Worm (Caenorhabditis elegans) whole organism, L4 larva: Measurements from ENCODE around the gene jnk-1.

Experiments used
- F10B5.3 ChIP-seq: sonication (generic microtip); optimal IDR thresholded peaks from 2 replicates; lab custom pipeline; 2016; ENCODE audit warnings: mild to moderate bottlenecking, missing genetic modification characterization, missing compliant biosample characterization
- F26F4.8 ChIP-seq: fragments of 200-800 bp; sonication (Bioruptor generic); conservative IDR thresholded peaks from 2 replicates; pipeline ENCODE4 v1.3.6; 2022; ENCODE audit warnings: missing genetic modification characterization, missing compliant biosample characterization
- R02D3.7 ChIP-seq: fragments of 150-350 bp; sonication (generic microtip); optimal IDR thresholded peaks from 3 replicates; lab custom pipeline; 2014; ENCODE audit warnings: missing biosample characterization, missing genetic modification characterization
- T26A8.4 ChIP-seq: fragments of 200-800 bp; sonication (Bioruptor generic); IDR thresholded peaks from 2 replicates; pipeline ENCODE4 v1.3.6; 2022; ENCODE audit warnings: missing genetic modification characterization, missing compliant biosample characterization
- Y48G9A.11 ChIP-seq: fragments of 200-800 bp; sonication (Bioruptor generic); IDR thresholded peaks from 2 replicates; pipeline ENCODE4 v1.3.6; 2022; ENCODE audit warnings: missing genetic modification reagents, missing genetic modification characterization, missing compliant biosample characterization
- Y5F2A.4 ChIP-seq: fragments of 200-800 bp; sonication (Bioruptor generic); optimal IDR thresholded peaks from 2 replicates; lab custom pipeline; 2018; ENCODE audit warnings: mild to moderate bottlenecking, missing genetic modification characterization, missing compliant biosample characterization
- Y75B8A.6 ChIP-seq: fragments of 200-800 bp; sonication (Bioruptor generic); IDR thresholded peaks from 2 replicates; pipeline ENCODE4 v1.3.6; 2022; ENCODE audit warnings: missing genetic modification reagents, missing genetic modification characterization, missing compliant biosample characterization
- aha-1 ChIP-seq: fragments of 150-350 bp; peaks from one replicate; lab custom pipeline; 2014; ENCODE audit warnings: missing biosample characterization, missing genetic modification characterization
- ceh-20 ChIP-seq: fragments of 200-800 bp; sonication (Bioruptor generic); IDR thresholded peaks from 2 replicates; pipeline ENCODE4 v1.3.6; 2022; ENCODE audit warnings: missing genetic modification reagents, missing genetic modification characterization, missing compliant biosample characterization
- ceh-32 ChIP-seq: sonication (generic microtip); optimal IDR thresholded peaks from 2 replicates; lab custom pipeline; 2016; ENCODE audit warnings: mild to moderate bottlenecking, missing genetic modification characterization, missing compliant biosample characterization; ENCODE audit not compliant: poor library complexity
- ceh-44 ChIP-seq: fragments of 200-800 bp; sonication (Bioruptor generic); IDR thresholded peaks from 2 replicates; pipeline ENCODE4 v1.3.6; 2022; ENCODE audit warnings: missing genetic modification reagents, missing genetic modification characterization, missing compliant biosample characterization
- daf-16 ChIP-seq, 3 experiments: sonication (generic microtip); optimal IDR thresholded peaks; 2 replicates each; lab custom pipeline; 2016 to 2017; ENCODE audit warnings: missing genetic modification characterization in 3 of 3, missing genetic modification reagents in 3 of 3, mild to moderate bottlenecking in 2 of 3, missing compliant biosample characterization in 2 of 3, missing biosample characterization in 1 of 3, moderate library complexity in 1 of 3
- daf-19 ChIP-seq: fragments of 200-800 bp; sonication (Bioruptor generic); conservative IDR thresholded peaks from 2 replicates; pipeline ENCODE4 v1.3.6; 2022; ENCODE audit warnings: missing genetic modification characterization, missing compliant biosample characterization
- dmd-6 ChIP-seq: fragments of 200-800 bp; sonication (Bioruptor generic); IDR thresholded peaks from 2 replicates; pipeline ENCODE4 v1.3.6; 2022; ENCODE audit warnings: missing genetic modification reagents, missing genetic modification characterization, missing compliant biosample characterization
- dmd-9 ChIP-seq: fragments of 200-800 bp; sonication (Bioruptor generic); IDR thresholded peaks from 2 replicates; pipeline ENCODE4 v1.3.6; 2022; ENCODE audit warnings: missing genetic modification reagents, missing genetic modification characterization, missing compliant biosample characterization
- dpl-1 ChIP-seq: fragments of 150-350 bp; optimal IDR thresholded peaks from 2 replicates; lab custom pipeline; 2014; ENCODE audit warnings: missing biosample characterization, missing genetic modification reagents, missing genetic modification characterization
- egl-27 ChIP-seq: sonication (generic microtip); optimal IDR thresholded peaks from 3 replicates; lab custom pipeline; 2017; ENCODE audit warnings: missing biosample characterization, missing genetic modification reagents, missing genetic modification characterization
- egl-43 ChIP-seq: fragments of 200-800 bp; sonication (Bioruptor generic); IDR thresholded peaks from 2 replicates; pipeline ENCODE4 v1.3.6; 2022; ENCODE audit warnings: missing genetic modification reagents, missing genetic modification characterization, missing compliant biosample characterization
- hif-1 ChIP-seq, 2 experiments: sonication (generic microtip); optimal IDR thresholded peaks; 2 replicates each; lab custom pipeline; 2016 to 2017; ENCODE audit warnings: missing compliant biosample characterization in 2 of 2, missing genetic modification characterization in 2 of 2, missing genetic modification reagents in 2 of 2, missing genotype in 2 of 2, mild to moderate bottlenecking in 1 of 2
- hmg-1.1 ChIP-seq: fragments of 200-800 bp; sonication (Bioruptor generic); IDR thresholded peaks from 2 replicates; pipeline ENCODE4 v1.3.6; 2022; ENCODE audit warnings: missing genetic modification reagents, missing genetic modification characterization, missing compliant biosample characterization
- lim-7 ChIP-seq: fragments of 200-800 bp; sonication (Bioruptor generic); IDR thresholded peaks from 2 replicates; pipeline ENCODE4 v1.3.6; 2022; ENCODE audit warnings: missing genetic modification characterization, missing compliant biosample characterization
- lin-1 ChIP-seq: fragments of 200-800 bp; sonication (Bioruptor generic); IDR thresholded peaks from 2 replicates; pipeline ENCODE4 v1.3.6; 2022; ENCODE audit warnings: missing genetic modification reagents, missing genetic modification characterization, missing compliant biosample characterization
- lin-29 ChIP-seq: fragments of 200-800 bp; sonication (Bioruptor generic); IDR thresholded peaks from 2 replicates; pipeline ENCODE4 v1.3.6; 2022; ENCODE audit warnings: missing genetic modification reagents, missing genetic modification characterization, missing compliant biosample characterization
- lin-38 ChIP-seq: fragments of 200-800 bp; sonication (Bioruptor generic); IDR thresholded peaks from 2 replicates; pipeline ENCODE4 v1.3.6; 2022; ENCODE audit warnings: missing genetic modification reagents, missing genetic modification characterization, missing compliant biosample characterization
- lin-39 ChIP-seq: fragments of 150-350 bp; optimal IDR thresholded peaks from 2 replicates; lab custom pipeline; 2014; ENCODE audit warnings: missing biosample characterization, missing genetic modification reagents, missing genetic modification characterization
- madf-5 ChIP-seq, 2 experiments: fragments of 200-800 bp; sonication (Bioruptor generic); IDR thresholded peaks; 2 replicates each; pipeline ENCODE4 v1.3.6; 2022; ENCODE audit warnings: missing compliant biosample characterization in 2 of 2, missing genetic modification characterization in 2 of 2
- mdl-1 ChIP-seq, 2 experiments: fragments of 150-350 bp in 1 of 2; sonication (generic microtip) in 1 of 2; optimal IDR thresholded peaks; 2 replicates each; lab custom pipeline; 2014 to 2017; ENCODE audit warnings: missing biosample characterization in 2 of 2, missing genetic modification characterization in 2 of 2
- mxl-2 ChIP-seq: fragments of 200-800 bp; sonication (Bioruptor generic); conservative IDR thresholded peaks from 2 replicates; pipeline ENCODE4 v1.3.6; 2022; ENCODE audit warnings: missing genetic modification reagents, missing genetic modification characterization, missing compliant biosample characterization
- mxl-3 ChIP-seq: fragments of 200-800 bp; sonication (Bioruptor generic); optimal IDR thresholded peaks from 2 replicates; lab custom pipeline; 2018; ENCODE audit warnings: mild to moderate bottlenecking, missing genetic modification characterization, missing compliant biosample characterization
- nhr-11 ChIP-seq: fragments of 150-350 bp; optimal IDR thresholded peaks from 2 replicates; lab custom pipeline; 2014; ENCODE audit warnings: missing biosample characterization, missing genetic modification characterization
- nhr-111 ChIP-seq: fragments of 200-800 bp; sonication (Bioruptor generic); optimal IDR thresholded peaks from 2 replicates; lab custom pipeline; 2018; ENCODE audit warnings: mild to moderate bottlenecking, missing genetic modification characterization, missing compliant biosample characterization
- nhr-237 ChIP-seq: sonication (generic microtip); optimal IDR thresholded peaks from 2 replicates; lab custom pipeline; 2017; ENCODE audit warnings: missing biosample characterization, missing genetic modification characterization
- nhr-28 ChIP-seq: fragments of 150-350 bp; optimal IDR thresholded peaks from 2 replicates; lab custom pipeline; 2014; ENCODE audit warnings: missing biosample characterization, missing genetic modification characterization
- nhr-41 ChIP-seq: fragments of 200-800 bp; sonication (Bioruptor generic); IDR thresholded peaks from 2 replicates; pipeline ENCODE4 v1.3.6; 2022; ENCODE audit warnings: missing genetic modification reagents, missing genetic modification characterization, missing compliant biosample characterization
- nhr-42 ChIP-seq: fragments of 200-800 bp; sonication (Bioruptor generic); IDR thresholded peaks from 2 replicates; pipeline ENCODE4 v1.3.6; 2022; ENCODE audit warnings: missing genetic modification characterization, missing compliant biosample characterization
- nhr-76 ChIP-seq: fragments of 150-350 bp; optimal IDR thresholded peaks from 2 replicates; lab custom pipeline; 2014; ENCODE audit warnings: missing biosample characterization, missing genetic modification characterization
- pha-4 ChIP-seq, 2 experiments: fragments of 150-350 bp in 1 of 2; fragments of 200-800 bp in 1 of 2; sonication (Bioruptor generic) in 1 of 2; IDR thresholded peaks in 1 of 2; optimal IDR thresholded peaks in 1 of 2; 2 replicates each; pipeline versions ENCODE4 v1.3.6 to Lab custom; 2014 to 2022; ENCODE audit warnings: missing genetic modification characterization in 2 of 2, missing genetic modification reagents in 2 of 2, missing biosample characterization in 1 of 2, missing compliant biosample characterization in 1 of 2
- php-3 ChIP-seq: fragments of 200-800 bp; sonication (Bioruptor generic); IDR thresholded peaks from 2 replicates; pipeline ENCODE4 v1.3.6; 2022; ENCODE audit warnings: missing genetic modification reagents, missing genetic modification characterization, missing compliant biosample characterization
- pqm-1 ChIP-seq: sonication (generic microtip); optimal IDR thresholded peaks from 2 replicates; lab custom pipeline; 2017; ENCODE audit warnings: missing biosample characterization, missing genetic modification characterization
- rbr-2 ChIP-seq: sonication (generic microtip); optimal IDR thresholded peaks from 2 replicates; lab custom pipeline; 2016; ENCODE audit warnings: missing genotype, missing genetic modification characterization, missing compliant biosample characterization
- saeg-2 ChIP-seq: fragments of 200-800 bp; sonication (Bioruptor generic); IDR thresholded peaks from 2 replicates; pipeline ENCODE4 v1.3.6; 2022; ENCODE audit warnings: missing genetic modification reagents, missing genetic modification characterization, missing compliant biosample characterization
- spr-3 ChIP-seq: fragments of 200-800 bp; sonication (Bioruptor generic); optimal IDR thresholded peaks from 2 replicates; lab custom pipeline; 2018; ENCODE audit warnings: mild to moderate bottlenecking, missing genetic modification characterization, missing compliant biosample characterization
- tra-1 ChIP-seq: fragments of 200-800 bp; sonication (Bioruptor generic); IDR thresholded peaks from 2 replicates; pipeline ENCODE4 v1.3.6; 2022; ENCODE audit warnings: missing genetic modification reagents, missing genetic modification characterization, missing compliant biosample characterization
- zag-1 ChIP-seq: fragments of 150-350 bp; optimal IDR thresholded peaks from 2 replicates; lab custom pipeline; 2014; ENCODE audit warnings: missing biosample characterization, missing genetic modification characterization
- zfp-2 ChIP-seq: sonication (generic microtip); optimal IDR thresholded peaks from 2 replicates; lab custom pipeline; 2016; ENCODE audit warnings: mild to moderate bottlenecking, missing genetic modification characterization, missing compliant biosample characterization
- zip-2 ChIP-seq: fragments of 150-350 bp; optimal IDR thresholded peaks from 2 replicates; lab custom pipeline; 2014; ENCODE audit warnings: missing biosample characterization, missing genetic modification characterization
- ztf-11 ChIP-seq: fragments of 150-350 bp; optimal IDR thresholded peaks from 2 replicates; lab custom pipeline; 2014; ENCODE audit warnings: missing biosample characterization, missing genetic modification characterization

jnk-1 gene

DNA sequence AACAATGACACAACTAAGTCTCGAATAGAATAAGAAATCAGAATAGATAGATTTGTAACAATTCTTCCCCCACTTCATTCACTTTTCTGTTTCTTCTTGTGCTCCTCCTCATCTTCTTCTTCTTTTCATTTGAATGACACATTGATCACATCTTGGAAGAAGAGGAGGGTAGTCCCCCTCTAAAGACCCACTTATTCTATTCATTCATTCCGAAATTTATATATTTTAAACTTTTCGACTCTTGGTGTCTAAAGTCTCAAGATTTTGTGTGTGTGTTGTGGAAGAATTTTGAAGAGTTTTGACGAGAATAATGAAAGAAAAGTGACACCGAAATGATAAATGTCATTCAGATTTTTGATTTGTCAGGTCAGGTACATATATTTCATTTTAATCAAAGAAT, 33.6 kb downstream of the jnk-1 start:
- TF ChIP-seq aha-1 (tag; lab: Kevin White, UChicago), result no peak
- TF ChIP-seq lim-7 (GFP tag; lab: Robert Waterston, UW), result no peak
- no peak for TF ChIP-seq lin-1 (GFP tag; lab: Robert Waterston, UW)
- no peak for TF ChIP-seq Y48G9A.11
- TF ChIP-seq F26F4.8 (GFP tag; lab: Robert Waterston, UW), result no peak
- no peak for TF ChIP-seq mxl-2 (GFP tag; lab: Robert Waterston, UW)
- TF ChIP-seq saeg-2 (GFP tag; lab: Robert Waterston, UW), result no peak
- no peak for TF ChIP-seq hif-1 (tag; optimal IDR thresholded peaks at IDR 0.05; lab: Kevin White, UChicago)
- no peak for TF ChIP-seq T26A8.4 (GFP tag; lab: Robert Waterston, UW)
- TF ChIP-seq dmd-9, result no peak
- no peak for TF ChIP-seq dmd-6 (GFP tag; lab: Robert Waterston, UW)
- TF ChIP-seq ceh-20 (GFP tag; lab: Robert Waterston, UW), result no peak
- no peak for TF ChIP-seq Y5F2A.4 (GFP tag; lab: Kevin White, UChicago)
- no peak for TF ChIP-seq ceh-32 (tag; lab: Kevin White, UChicago)
- no peak for TF ChIP-seq hmg-1.1

DNA sequence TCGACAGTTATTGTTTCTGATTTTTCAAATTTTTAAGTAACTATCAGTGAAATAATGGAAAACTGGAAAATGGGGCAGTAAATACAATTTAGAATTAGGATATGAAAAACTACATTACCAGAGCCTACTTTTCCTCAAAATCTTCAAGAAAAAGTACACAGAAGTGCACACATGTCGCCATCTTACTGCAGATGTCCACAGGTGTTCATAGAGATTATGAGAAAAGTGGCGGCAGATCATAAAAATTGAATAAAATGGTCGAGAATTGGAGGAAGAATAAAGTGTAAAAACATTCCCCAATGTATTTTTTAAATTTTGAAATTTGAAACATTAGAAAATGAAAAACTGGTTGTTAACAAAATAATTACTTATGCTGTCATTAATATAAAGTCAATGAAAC, 40.5 kb downstream of the jnk-1 start:
- TF ChIP-seq nhr-28 (no peak), lin-38 (GFP tag; lab: Robert Waterston, UW) (no peak), nhr-42 (no peak), hmg-1.1 (no peak), spr-3 (no peak), ztf-11 (tag; lab: Kevin White, UChicago) (no peak), tra-1 (GFP tag; lab: Robert Waterston, UW) (no peak)

DNA sequence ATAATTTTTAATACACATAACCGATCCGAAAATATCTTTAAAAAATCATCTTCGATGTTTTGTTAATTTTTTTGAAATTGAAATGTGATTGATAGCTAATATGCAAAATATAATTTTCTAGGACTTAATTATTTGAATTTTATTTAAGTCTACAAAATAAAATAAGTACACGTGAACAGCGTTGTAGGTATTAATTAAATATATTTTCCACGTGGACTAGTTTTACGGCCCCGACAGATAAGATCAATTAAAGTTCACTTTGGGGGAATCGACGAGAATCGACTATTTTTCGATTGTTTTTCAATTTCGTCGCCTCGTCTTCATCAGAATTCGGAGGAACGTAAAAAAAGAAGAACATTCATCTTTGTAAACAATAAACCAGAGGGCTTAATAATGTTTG, 41.8 kb downstream of the jnk-1 start, which contains the start of gene C25A8.5:
TSS of gene C25A8.5 (plus strand) at position 301 of the 400 bp plus-strand sequence.
- TF ChIP-seq egl-27 (tag; lab: Kevin White, UChicago) (no peak), mxl-2 (GFP tag; lab: Robert Waterston, UW) (no peak), Y75B8A.6 (GFP tag; lab: Robert Waterston, UW) (no peak), nhr-41 (GFP tag; lab: Robert Waterston, UW) (no peak), T26A8.4 (GFP tag; lab: Robert Waterston, UW) (no peak), tra-1 (GFP tag; lab: Robert Waterston, UW) (no peak), zag-1 (tag; lab: Kevin White, UChicago) (no peak), egl-43 (GFP tag; lab: Robert Waterston, UW) (no peak), F10B5.3 (tag; lab: Kevin White, UChicago) (no peak), nhr-11 (tag; lab: Kevin White, UChicago) (no peak), zfp-2 (no peak), nhr-237 (tag; lab: Kevin White, UChicago) (no peak), nhr-111 (GFP tag; lab: Kevin White, UChicago) (no peak), lin-29 (GFP tag; lab: Robert Waterston, UW) (no peak), lin-39 (tag; lab: Kevin White, UChicago) (no peak), lin-38 (GFP tag; lab: Robert Waterston, UW) (no peak)

DNA sequence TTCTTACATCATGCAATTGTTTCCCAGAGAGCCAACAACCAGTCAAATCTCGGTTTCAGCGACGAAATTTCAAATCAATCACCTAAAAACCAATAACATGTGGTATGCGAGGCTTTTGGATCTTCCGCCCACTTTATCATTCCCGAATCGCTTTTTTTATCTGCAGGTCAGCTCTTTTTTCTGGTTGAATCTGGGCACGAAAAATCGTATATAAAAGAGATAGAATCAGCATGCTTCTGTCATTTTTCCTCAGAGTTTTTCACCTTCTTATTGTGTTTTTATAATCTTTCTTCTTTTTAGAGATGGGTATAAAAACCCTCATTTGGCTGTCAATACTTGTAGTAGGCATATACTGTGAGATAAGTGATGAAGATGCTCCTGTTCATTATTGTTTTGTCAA, 45.9 kb downstream of the jnk-1 start, which contains the start of gene cht-3:
TSS of gene cht-3 (plus strand) at position 301 of the 400 bp plus-strand sequence.
- no peak for TF ChIP-seq ceh-32 (tag; lab: Kevin White, UChicago)
- TF ChIP-seq pha-4 (GFP tag; IDR thresholded peaks at IDR 0.05; lab: Robert Waterston, UW), result no peak
- TF ChIP-seq pha-4 (tag; optimal IDR thresholded peaks at IDR 0.05; lab: Kevin White, UChicago), result no peak
- no peak for TF ChIP-seq madf-5 (GFP tag; IDR thresholded peaks at IDR 0.05; lab: Robert Waterston, UW)
- TF ChIP-seq ceh-44 (GFP tag; lab: Robert Waterston, UW), result no peak
- no peak for TF ChIP-seq daf-19
- no peak for TF ChIP-seq rbr-2 (tag; lab: Kevin White, UChicago)
- no peak for TF ChIP-seq nhr-76 (tag; lab: Kevin White, UChicago)
- TF ChIP-seq daf-16 (GFP tag; optimal IDR thresholded peaks at IDR 0.05; lab: Kevin White, UChicago), result no peak
- TF ChIP-seq daf-16 (tag; optimal IDR thresholded peaks at IDR 0.05; lab: Kevin White, UChicago), result no peak
- TF ChIP-seq dpl-1 (GFP tag; lab: Kevin White, UChicago), result no peak
- TF ChIP-seq php-3 (GFP tag; lab: Robert Waterston, UW), result no peak
- no peak for TF ChIP-seq pqm-1
- TF ChIP-seq mdl-1 (tag; optimal IDR thresholded peaks at IDR 0.05; lab: Kevin White, UChicago), result no peak
- no peak for TF ChIP-seq zag-1 (tag; lab: Kevin White, UChicago)
- no peak for TF ChIP-seq nhr-111 (GFP tag; lab: Kevin White, UChicago)
- no peak for TF ChIP-seq zip-2 (tag; lab: Kevin White, UChicago)
- no peak for TF ChIP-seq R02D3.7 (tag; lab: Kevin White, UChicago)
- TF ChIP-seq mxl-3 (GFP tag; lab: Kevin White, UChicago), result no peak
